Worm (Caenorhabditis elegans) whole organism, young adult: ENCODE measurements around the gene cul-2.

Experiments used
- B0019.2 ChIP-seq: fragments of 200-800 bp; sonication (Bioruptor generic); conservative IDR thresholded peaks from 2 replicates; pipeline ENCODE4 v1.3.6; 2022; ENCODE audit warnings: missing genetic modification reagents, missing genetic modification characterization, missing compliant biosample characterization
- B0336.3 ChIP-seq: fragments of 200-800 bp; sonication (Bioruptor generic); IDR thresholded peaks from 2 replicates; pipeline ENCODE4 v1.3.6; 2022; ENCODE audit warnings: missing genetic modification characterization, missing compliant biosample characterization
- D2030.7 ChIP-seq: fragments of 200-800 bp; sonication (Bioruptor generic); IDR thresholded peaks from 2 replicates; pipeline ENCODE4 v1.3.6; 2022; ENCODE audit warnings: missing genetic modification reagents, missing genetic modification characterization, missing compliant biosample characterization
- F37B4.10 ChIP-seq: fragments of 200-800 bp; sonication (Bioruptor generic); IDR thresholded peaks from 2 replicates; pipeline ENCODE4 v1.3.6; 2022; ENCODE audit warnings: missing genetic modification characterization, missing compliant biosample characterization
- F57A8.1 ChIP-seq: fragments of 200-800 bp; sonication (Bioruptor generic); optimal IDR thresholded peaks from 2 replicates; lab custom pipeline; 2018; ENCODE audit warnings: mild to moderate bottlenecking, missing genetic modification characterization, moderate library complexity, missing compliant biosample characterization
- K12H6.12 ChIP-seq: fragments of 200-800 bp; sonication (Bioruptor generic); optimal IDR thresholded peaks from 2 replicates; lab custom pipeline; 2018; ENCODE audit warnings: mild to moderate bottlenecking, missing genetic modification characterization, missing compliant biosample characterization
- Y53G8AR.9 ChIP-seq: fragments of 200-800 bp; sonication (Bioruptor generic); conservative IDR thresholded peaks from 2 replicates; pipeline ENCODE4 v1.3.6; 2022; ENCODE audit warnings: missing genetic modification reagents, missing genetic modification characterization, missing compliant biosample characterization
- Y56A3A.18 ChIP-seq: fragments of 200-800 bp; sonication (Bioruptor generic); IDR thresholded peaks from 2 replicates; pipeline ENCODE4 v1.3.6; 2022; ENCODE audit warnings: missing genetic modification reagents, missing genetic modification characterization, missing compliant biosample characterization
- Y79H2A.3 ChIP-seq: fragments of 200-800 bp; sonication (Bioruptor generic); conservative IDR thresholded peaks from 2 replicates; pipeline ENCODE4 v1.3.6; 2022; ENCODE audit warnings: missing genetic modification reagents, missing genetic modification characterization, missing compliant biosample characterization
- ZK185.1 ChIP-seq: sonication (generic microtip); optimal IDR thresholded peaks from 2 replicates; lab custom pipeline; 2016; ENCODE audit warnings: mild to moderate bottlenecking, missing genetic modification characterization, missing compliant biosample characterization; ENCODE audit not compliant: poor library complexity, severe bottlenecking
- aptf-3 ChIP-seq: fragments of 200-800 bp; sonication (Bioruptor generic); IDR thresholded peaks from 2 replicates; pipeline ENCODE4 v1.3.6; 2022; ENCODE audit warnings: missing genetic modification characterization, missing compliant biosample characterization
- atf-7 ChIP-seq: sonication (generic microtip); optimal IDR thresholded peaks from 2 replicates; lab custom pipeline; 2017; ENCODE audit warnings: mild to moderate bottlenecking, missing genetic modification characterization, missing compliant biosample characterization
- attf-3 ChIP-seq: fragments of 200-800 bp; sonication (Bioruptor generic); conservative IDR thresholded peaks from 2 replicates; pipeline ENCODE4 v1.3.6; 2022; ENCODE audit warnings: missing genetic modification reagents, missing genetic modification characterization, missing compliant biosample characterization
- attf-5 ChIP-seq: fragments of 200-800 bp; sonication (Bioruptor generic); optimal IDR thresholded peaks from 2 replicates; lab custom pipeline; 2018; ENCODE audit warnings: mild to moderate bottlenecking, missing genetic modification characterization, missing compliant biosample characterization
- cebp-1 ChIP-seq, 2 experiments: fragments of 200-800 bp in 1 of 2; sonication (Bioruptor generic) in 1 of 2; sonication (generic microtip) in 1 of 2; IDR thresholded peaks in 1 of 2; optimal IDR thresholded peaks in 1 of 2; 2 replicates each; pipeline versions ENCODE4 v1.3.6 to Lab custom; 2017 to 2022; ENCODE audit warnings: missing compliant biosample characterization in 2 of 2, missing genetic modification characterization in 2 of 2, mild to moderate bottlenecking in 1 of 2, missing genetic modification reagents in 1 of 2, moderate library complexity in 1 of 2
- cebp-2 ChIP-seq: fragments of 200-800 bp; sonication (Bioruptor generic); IDR thresholded peaks from 2 replicates; pipeline ENCODE4 v1.3.6; 2022; ENCODE audit warnings: missing genetic modification characterization, missing compliant biosample characterization
- ceh-100 ChIP-seq: fragments of 200-800 bp; sonication (Bioruptor generic); IDR thresholded peaks from 2 replicates; pipeline ENCODE4 v1.3.6; 2022; ENCODE audit warnings: missing genetic modification reagents, missing genetic modification characterization, missing compliant biosample characterization
- ceh-27 ChIP-seq: fragments of 200-800 bp; sonication (Bioruptor generic); optimal IDR thresholded peaks from 2 replicates; lab custom pipeline; 2018; ENCODE audit warnings: mild to moderate bottlenecking, missing genetic modification characterization, moderate library complexity, missing compliant biosample characterization
- egl-44 ChIP-seq: fragments of 200-800 bp; sonication (Bioruptor generic); IDR thresholded peaks from 2 replicates; pipeline ENCODE4 v1.3.6; 2022; ENCODE audit warnings: missing genetic modification reagents, missing genetic modification characterization, missing compliant biosample characterization
- him-1 ChIP-seq: sonication (generic microtip); optimal IDR thresholded peaks from 2 replicates; lab custom pipeline; 2016; ENCODE audit warnings: missing genotype, missing genetic modification reagents, missing genetic modification characterization, missing compliant biosample characterization
- hmg-1.2 ChIP-seq: fragments of 200-800 bp; sonication (Bioruptor generic); IDR thresholded peaks from 2 replicates; pipeline ENCODE4 v1.3.6; 2022; ENCODE audit warnings: missing genetic modification reagents, missing genetic modification characterization, missing compliant biosample characterization
- let-526 ChIP-seq: fragments of 200-800 bp; sonication (Bioruptor generic); IDR thresholded peaks from 2 replicates; pipeline ENCODE4 v1.3.6; 2022; ENCODE audit warnings: missing genetic modification reagents, missing genetic modification characterization, missing compliant biosample characterization
- lin-35 ChIP-seq, 3 experiments: fragments of 150-350 bp in 2 of 3; sonication (generic microtip) in 1 of 3; optimal IDR thresholded peaks; 2 replicates each; lab custom pipeline; 2014 to 2018; ENCODE audit warnings: missing biosample characterization in 3 of 3, missing genetic modification characterization in 3 of 3, missing genetic modification reagents in 3 of 3
- lin-54 ChIP-seq: fragments of 200-800 bp; sonication (Bioruptor generic); optimal IDR thresholded peaks from 2 replicates; lab custom pipeline; 2018; ENCODE audit warnings: mild to moderate bottlenecking, missing genetic modification characterization, missing compliant biosample characterization
- lir-1 ChIP-seq: fragments of 200-800 bp; sonication (Bioruptor generic); conservative IDR thresholded peaks from 2 replicates; pipeline ENCODE4 v1.3.6; 2022; ENCODE audit warnings: missing genetic modification reagents, missing genetic modification characterization, missing compliant biosample characterization
- lsy-27 ChIP-seq: sonication (generic microtip); optimal IDR thresholded peaks from 2 replicates; lab custom pipeline; 2017; ENCODE audit warnings: missing genetic modification characterization, mild to moderate bottlenecking, missing compliant biosample characterization, antibody characterized with exemption, missing genotype, borderline replicate concordance; ENCODE audit not compliant: insufficient read depth
- madf-3 ChIP-seq: fragments of 200-800 bp; sonication (Bioruptor generic); IDR thresholded peaks from 2 replicates; pipeline ENCODE4 v1.3.6; 2022; ENCODE audit warnings: missing genetic modification reagents, missing genetic modification characterization, missing compliant biosample characterization
- madf-8 ChIP-seq: fragments of 200-800 bp; sonication (Bioruptor generic); conservative IDR thresholded peaks from 2 replicates; pipeline ENCODE4 v1.3.6; 2022; ENCODE audit warnings: missing genetic modification reagents, missing genetic modification characterization, missing compliant biosample characterization
- nfya-2 ChIP-seq: fragments of 200-800 bp; sonication (Bioruptor generic); IDR thresholded peaks from 2 replicates; pipeline ENCODE4 v1.3.6; 2022; ENCODE audit warnings: missing genetic modification reagents, missing genetic modification characterization, missing compliant biosample characterization
- nhr-179 ChIP-seq: sonication (generic microtip); optimal IDR thresholded peaks from 2 replicates; lab custom pipeline; 2016; ENCODE audit warnings: mild to moderate bottlenecking, missing genetic modification characterization, missing compliant biosample characterization
- nhr-80 ChIP-seq: sonication (generic microtip); optimal IDR thresholded peaks from 2 replicates; lab custom pipeline; 2016; ENCODE audit warnings: missing genetic modification characterization, missing compliant biosample characterization
- nhr-90 ChIP-seq: sonication (generic microtip); optimal IDR thresholded peaks from 2 replicates; lab custom pipeline; 2016; ENCODE audit warnings: missing genotype, mild to moderate bottlenecking, missing genetic modification characterization, missing compliant biosample characterization
- pha-4 ChIP-seq: fragments of 150-350 bp; sonication (generic microtip); optimal IDR thresholded peaks from 2 replicates; lab custom pipeline; 2014; ENCODE audit warnings: missing biosample characterization, missing genetic modification reagents, missing genetic modification characterization
- repo-1 ChIP-seq: sonication (generic microtip); optimal IDR thresholded peaks from 2 replicates; lab custom pipeline; 2017; ENCODE audit warnings: mild to moderate bottlenecking, missing genetic modification characterization, missing compliant biosample characterization
- rpc-1 ChIP-seq, 2 experiments: fragments of 150-350 bp in 1 of 2; sonication (generic microtip) in 1 of 2; optimal IDR thresholded peaks; 2 replicates each; lab custom pipeline; 2014 to 2018; ENCODE audit warnings: missing biosample characterization in 1 of 2, missing genetic modification characterization in 1 of 2, missing genetic modification reagents in 1 of 2, missing genotype in 1 of 2
- sea-2 ChIP-seq: fragments of 200-800 bp; sonication (Bioruptor generic); IDR thresholded peaks from 2 replicates; pipeline ENCODE4 v1.3.6; 2022; ENCODE audit warnings: missing genetic modification characterization, missing compliant biosample characterization
- zfh-2 ChIP-seq: fragments of 200-800 bp; sonication (Bioruptor generic); conservative IDR thresholded peaks from 2 replicates; pipeline ENCODE4 v1.3.6; 2022; ENCODE audit warnings: missing genetic modification reagents, missing genetic modification characterization, missing compliant biosample characterization
- zim-3 ChIP-seq: sonication (generic microtip); optimal IDR thresholded peaks from 2 replicates; lab custom pipeline; 2017; ENCODE audit warnings: mild to moderate bottlenecking, missing genetic modification characterization, moderate library complexity, missing compliant biosample characterization
- ztf-6 ChIP-seq: fragments of 200-800 bp; sonication (Bioruptor generic); IDR thresholded peaks from 2 replicates; pipeline ENCODE4 v1.3.6; 2022; ENCODE audit warnings: missing genetic modification reagents, missing genetic modification characterization, missing compliant biosample characterization

The cul-2 gene

ce11 chrIII:13656680-13657079 lies 30.4 kb upstream of the cul-2 start:
- 0 out of 2 replicates have a peak, but pooled peaks have one; percentile 18 for TF ChIP-seq B0336.3
- TF ChIP-seq atf-7 (tag; lab: Kevin White, UChicago), result no peak
- no peak for TF ChIP-seq madf-8 (GFP tag; lab: Robert Waterston, UW)
- TF ChIP-seq cebp-2, result no peak
- no peak for TF ChIP-seq ztf-6 (GFP tag; lab: Robert Waterston, UW)
- no peak for TF ChIP-seq repo-1
- no peak for TF ChIP-seq lsy-27 (tag; lab: Kevin White, UChicago)
- TF ChIP-seq madf-3, result no peak
- TF ChIP-seq pha-4, result no peak
- no peak for TF ChIP-seq F37B4.10 (GFP tag; lab: Robert Waterston, UW)
- TF ChIP-seq Y53G8AR.9 (GFP tag; lab: Robert Waterston, UW), result 0 out of 2 replicates have a peak, but pooled peaks have one; percentile 48
- TF ChIP-seq lin-54 (GFP tag; lab: Kevin White, UChicago), result no peak
- no peak for TF ChIP-seq hmg-1.2 (GFP tag; lab: Robert Waterston, UW)
- no peak for TF ChIP-seq B0019.2 (GFP tag; lab: Robert Waterston, UW)
- no peak for TF ChIP-seq nhr-90
- TF ChIP-seq nhr-179 (tag; lab: Kevin White, UChicago), result no peak
- no peak for TF ChIP-seq lir-1 (GFP tag; lab: Robert Waterston, UW)
- no peak for TF ChIP-seq D2030.7 (GFP tag; lab: Robert Waterston, UW)
- peak; percentile 65 for TF ChIP-seq zim-3 (tag; lab: Kevin White, UChicago)
- TF ChIP-seq Y56A3A.18 (GFP tag; lab: Robert Waterston, UW), result no peak
- no peak for TF ChIP-seq F57A8.1 (GFP tag; lab: Kevin White, UChicago)
- TF ChIP-seq zfh-2 (GFP tag; lab: Robert Waterston, UW), result no peak
- TF ChIP-seq nfya-2 (GFP tag; lab: Robert Waterston, UW), result no peak
- no peak for TF ChIP-seq aptf-3 (GFP tag; lab: Robert Waterston, UW)
- no peak for TF ChIP-seq ceh-100 (GFP tag; lab: Robert Waterston, UW)
- no peak for TF ChIP-seq attf-3 (GFP tag; lab: Robert Waterston, UW)
- TF ChIP-seq egl-44 (GFP tag; lab: Robert Waterston, UW), result no peak
- no peak for TF ChIP-seq ZK185.1
- peak; percentile 67 for TF ChIP-seq him-1
- no peak for TF ChIP-seq lin-35 (GFP tag; optimal IDR thresholded peaks at IDR 0.05; lab: Kevin White, UChicago)
- TF ChIP-seq K12H6.12 (tag; lab: Kevin White, UChicago), result no peak
- no peak for TF ChIP-seq ceh-27 (GFP tag; lab: Kevin White, UChicago)

ce11 chrIII:13657975-13658374 lies 29.1 kb upstream of the cul-2 start:
- TF ChIP-seq attf-5 (GFP tag; lab: Kevin White, UChicago), result peak; percentile 2
- TF ChIP-seq nhr-80, result peak; percentile 41
- no peak for TF ChIP-seq rpc-1 (optimal IDR thresholded peaks at IDR 0.05; lab: Kevin White, UChicago)
- no peak for TF ChIP-seq rpc-1 (tag; optimal IDR thresholded peaks at IDR 0.05; lab: Kevin White, UChicago)
- no peak for TF ChIP-seq cebp-1 (GFP tag; IDR thresholded peaks at IDR 0.05; lab: Robert Waterston, UW)
- TF ChIP-seq cebp-1 (tag; optimal IDR thresholded peaks at IDR 0.05; lab: Kevin White, UChicago), result peak; percentile 35
- TF ChIP-seq Y79H2A.3 (GFP tag; lab: Robert Waterston, UW), result no peak
- 0 out of 2 replicates have a peak, but pooled peaks have one; percentile 22 for TF ChIP-seq zfh-2 (GFP tag; lab: Robert Waterston, UW)
- TF ChIP-seq sea-2, result no peak
- no peak for TF ChIP-seq let-526 (GFP tag; lab: Robert Waterston, UW)
- TF ChIP-seq, all 124 proteins: peak for 4
